Fruit fly (Drosophila melanogaster): ENCODE results near the gene IntS9.

- no peak for TF ChIP-seq cnc (optimal IDR thresholded peaks at IDR 0.05)
- no peak for TF ChIP-seq bab1 (GFP tag; optimal IDR thresholded peaks at IDR 0.05)
- no peak for TF ChIP-seq CG33017 (tag; optimal IDR thresholded peaks at IDR 0.05)
- TF ChIP-seq ovo (GFP tag; optimal IDR thresholded peaks at IDR 0.05) = no peak
- no peak for TF ChIP-seq CG11617 (GFP tag; optimal IDR thresholded peaks at IDR 0.05)
- no peak for TF ChIP-seq Mnt (GFP tag; optimal IDR thresholded peaks at IDR 0.05)
- TF ChIP-seq CG7045 (GFP tag; optimal IDR thresholded peaks at IDR 0.05) = no peak
- TF ChIP-seq CG7101 (tag; optimal IDR thresholded peaks at IDR 0.05) = no peak
- no peak for TF ChIP-seq CG1620 (GFP tag; optimal IDR thresholded peaks at IDR 0.05)
- no peak for TF ChIP-seq Crg-1 (GFP tag; optimal IDR thresholded peaks at IDR 0.05)
- no peak for TF ChIP-seq toe (GFP tag; optimal IDR thresholded peaks at IDR 0.05)
These were observed 49.1 kb downstream of the IntS9 start for dm6 chr3L:16056101-16056891.

All from whole organism, adult.